Worm (Caenorhabditis elegans) whole organism, young adult: ENCODE measurements around the gene R160.4.

Experiments
- C17E4.6 ChIP-seq: fragments of 200-800 bp; sonication (Bioruptor generic); IDR thresholded peaks from 2 replicates; pipeline ENCODE4 v1.3.6; 2022; ENCODE audit warnings: missing genetic modification reagents, missing genetic modification characterization, missing compliant biosample characterization
- hsf-1 ChIP-seq: fragments of 200-800 bp; sonication (Bioruptor generic); IDR thresholded peaks from 2 replicates; pipeline ENCODE4 v1.3.6; 2022; ENCODE audit warnings: missing genetic modification reagents, missing genetic modification characterization, missing compliant biosample characterization
- snpc-4 ChIP-seq, 5 experiments: fragments of 150-350 bp in 1 of 5; sonication (generic microtip) in 4 of 5; optimal IDR thresholded peaks; 2 replicates each; lab custom pipeline; 2014 to 2018; ENCODE audit warnings: missing genetic modification characterization in 5 of 5, missing biosample characterization in 3 of 5, antibody characterized with exemption in 2 of 5, mild to moderate bottlenecking in 2 of 5, missing compliant biosample characterization in 2 of 5, missing genotype in 2 of 5, moderate library complexity in 2 of 5, missing genetic modification reagents in 1 of 5

DNA sequence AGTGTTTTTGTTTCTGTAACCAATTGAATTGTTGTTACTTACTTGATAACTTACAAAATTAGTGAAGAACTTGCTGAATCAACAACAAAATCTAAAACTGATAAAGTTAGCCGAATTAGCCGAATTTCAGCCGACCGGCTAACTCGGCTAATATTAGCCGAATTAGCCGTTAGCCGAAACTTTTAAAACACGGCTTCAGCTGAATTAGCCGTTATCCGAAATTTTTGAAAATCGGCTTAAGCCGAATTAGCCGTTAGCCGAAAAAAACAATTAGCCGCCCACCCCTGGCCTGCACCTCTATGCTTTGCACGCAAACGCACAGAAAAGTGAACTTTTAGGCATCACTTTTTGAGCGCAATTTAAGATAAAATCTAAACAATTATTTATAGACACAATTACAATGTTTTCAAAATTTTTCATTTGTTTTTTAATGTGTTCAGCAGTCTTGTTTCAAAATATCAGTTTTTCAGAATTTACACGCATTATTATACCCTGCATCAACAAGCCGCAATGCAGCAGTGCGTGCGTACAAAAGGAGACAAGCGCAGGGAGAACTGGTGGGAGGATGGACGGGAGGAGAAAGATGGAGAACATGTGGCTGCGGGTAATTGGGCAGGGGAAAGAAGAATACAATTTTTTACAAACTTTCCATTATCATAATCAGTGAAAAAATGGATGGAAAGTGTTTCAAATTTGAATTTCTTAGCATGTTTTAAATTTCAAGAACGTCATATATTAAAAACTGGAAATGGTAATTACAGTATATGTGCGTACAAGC, 26.6 kb upstream of the R160.4 start:
- no peak for TF ChIP-seq snpc-4 (GFP tag; optimal IDR thresholded peaks at IDR 0.05; lab: Kevin White, UChicago)
- no peak for TF ChIP-seq snpc-4 (tag; optimal IDR thresholded peaks at IDR 0.05; lab: Kevin White, UChicago)
- no peak for TF ChIP-seq hsf-1 (GFP tag; lab: Robert Waterston, UW)
- TF ChIP-seq C17E4.6 (GFP tag; lab: Robert Waterston, UW), result no peak
